Worm (Caenorhabditis elegans): ENCODE results near the gene Y60A3A.25.
"Not testable (repeated sequence)": the region's sequence is repeated elsewhere in the genome, so short reads cannot be mapped to it uniquely, and the experiment has no call there.

Gene Y60A3A.25

ce11 chrV:19955171-19955570 is 38.8 kb downstream of the Y60A3A.25 start, which contains the start of gene abhd-3.1:
TSS of gene abhd-3.1 (plus strand) at chrV:19955488.
- TF ChIP-seq ces-1 (GFP tag; optimal IDR thresholded peaks at IDR 0.05) (peak; percentile 0), snpc-4 (tag; optimal IDR thresholded peaks at IDR 0.05) (no peak)

- TF ChIP-seq ham-2 (GFP tag; optimal IDR thresholded peaks at IDR 0.05): no peak
- TF ChIP-seq lsy-2 (tag; optimal IDR thresholded peaks at IDR 0.05): no peak
- no peak for TF ChIP-seq elt-3 (tag; optimal IDR thresholded peaks at IDR 0.05)
- TF ChIP-seq M03D4.4 (tag; optimal IDR thresholded peaks at IDR 0.05): no peak
- no peak for TF ChIP-seq sptf-1 (tag; optimal IDR thresholded peaks at IDR 0.05)
- no peak for TF ChIP-seq flh-1 (GFP tag; optimal IDR thresholded peaks at IDR 0.05)
- TF ChIP-seq tbx-8 (GFP tag; optimal IDR thresholded peaks at IDR 0.05): no peak
- TF ChIP-seq snpc-4 (tag; optimal IDR thresholded peaks at IDR 0.05): no peak
- TF ChIP-seq pha-4 (tag; optimal IDR thresholded peaks at IDR 0.05): no peak
- TF ChIP-seq ces-1 (GFP tag; optimal IDR thresholded peaks at IDR 0.05): no peak
- TF ChIP-seq hlh-1 (tag; optimal IDR thresholded peaks at IDR 0.05): no peak
- no peak for TF ChIP-seq mls-2 (tag; optimal IDR thresholded peaks at IDR 0.05)
Observed at ce11 chrV:19954491-19954890, 39.5 kb downstream of the Y60A3A.25 start.

- not testable (repeated sequence) for TF ChIP-seq mep-1 (tag; optimal IDR thresholded peaks at IDR 0.05); ces-1 (GFP tag; optimal IDR thresholded peaks at IDR 0.05); ceh-39 (tag; optimal IDR thresholded peaks at IDR 0.05)
Observed at ce11 chrV:19949721-19950120, 44.3 kb downstream of the Y60A3A.25 start, which contains the start of gene Y60A3A.8. TSS of gene Y60A3A.8 (plus strand) at chrV:19949978.

ce11 chrV:19948993-19949392 is 45.0 kb downstream of the Y60A3A.25 start, which contains the start of gene tmed-4:
TSS of gene tmed-4 (minus strand) at chrV:19949093.
- TF ChIP-seq mls-2, ceh-39, nhr-28 (tag; optimal IDR thresholded peaks at IDR 0.05): not testable (repeated sequence)

ce11 chrV:19946529-19946928 is 47.5 kb downstream of the Y60A3A.25 start, which contains the start of gene dhs-24:
TSS of gene dhs-24 (minus strand) at chrV:19946629.
- no peak for TF ChIP-seq nhr-12 (tag; optimal IDR thresholded peaks at IDR 0.05)
- no peak for TF ChIP-seq nhr-28 (tag; optimal IDR thresholded peaks at IDR 0.05)
- no peak for TF ChIP-seq zip-8 (tag; optimal IDR thresholded peaks at IDR 0.05)
- TF ChIP-seq drap-1 (GFP tag; optimal IDR thresholded peaks at IDR 0.05): no peak
- TF ChIP-seq mls-2 (tag; optimal IDR thresholded peaks at IDR 0.05): no peak

Measured in whole organism, mixed stage, embryonic.